Worm (Caenorhabditis elegans): ENCODE data around the gene sup-35.

- no peak for TF ChIP-seq mdl-1 (tag; optimal IDR thresholded peaks at IDR 0.05)
- TF ChIP-seq fos-1 (tag; optimal IDR thresholded peaks at IDR 0.05) = no peak
- TF ChIP-seq nhr-77 (tag; optimal IDR thresholded peaks at IDR 0.05) = no peak
- TF ChIP-seq ama-1 (optimal IDR thresholded peaks at IDR 0.05) = no peak
- TF ChIP-seq nhr-28 (tag; optimal IDR thresholded peaks at IDR 0.05) = no peak
- TF ChIP-seq nfya-1 (tag; optimal IDR thresholded peaks at IDR 0.05; ENCODE audit: insufficient read depth) = no peak
- no peak for TF ChIP-seq nhr-12 (tag; optimal IDR thresholded peaks at IDR 0.05)
- no peak for TF ChIP-seq nhr-237 (tag; optimal IDR thresholded peaks at IDR 0.05)
- no peak for TF ChIP-seq zag-1 (tag; optimal IDR thresholded peaks at IDR 0.05)
Measured at ce11 chrIII:11074214-11074613, 44.8 kb downstream of the sup-35 start, which contains the start of gene str-261.
